Worm (Caenorhabditis elegans) whole organism, midembryonic: ENCODE measurements around the gene lbp-7.

Experiments used
- flt-1 ChIP-seq: fragments of 200-800 bp; sonication (Bioruptor generic); IDR thresholded peaks from 2 replicates; pipeline ENCODE4 v1.3.6; 2022; ENCODE audit warnings: missing genetic modification characterization, missing compliant biosample characterization
- med-1 ChIP-seq: sonication (generic microtip); optimal IDR thresholded peaks from 2 replicates; lab custom pipeline; 2017; ENCODE audit warnings: missing genetic modification characterization, mild to moderate bottlenecking, missing compliant biosample characterization, antibody characterized with exemption, missing genetic modification reagents; ENCODE audit not compliant: insufficient read depth
- ref-1 ChIP-seq: fragments of 200-800 bp; sonication (Bioruptor generic); conservative IDR thresholded peaks from 2 replicates; pipeline ENCODE4 v1.3.6; 2022; ENCODE audit warnings: missing genetic modification reagents, missing genetic modification characterization, missing compliant biosample characterization
- ztf-29 ChIP-seq: fragments of 200-800 bp; sonication (Bioruptor generic); IDR thresholded peaks from 2 replicates; pipeline ENCODE4 v1.3.6; 2022; ENCODE audit warnings: missing genetic modification reagents, missing genetic modification characterization, missing compliant biosample characterization

- TF ChIP-seq med-1 (no peak), flt-1 (no peak), ref-1 (GFP tag; lab: Robert Waterston, UW) (no peak), ztf-29 (GFP tag; lab: Robert Waterston, UW) (no peak)
These were observed 15.7 kb upstream of the lbp-7 start for ce11 chrV:13863700-13864099.
